Worm (Caenorhabditis elegans) whole organism, L4 larva: ENCODE measurements around the gene gldi-8.
A peak's percentile ranks its signal among the peaks of the same experiment; 100 is the strongest.

Experiments used
- D1046.2 ChIP-seq: fragments of 200-800 bp; sonication (Bioruptor generic); IDR thresholded peaks from 2 replicates; pipeline ENCODE4 v1.3.6; 2022; ENCODE audit warnings: missing genetic modification characterization, missing compliant biosample characterization
- F37D6.2 ChIP-seq: sonication (generic microtip); optimal IDR thresholded peaks from 2 replicates; lab custom pipeline; 2016; ENCODE audit warnings: mild to moderate bottlenecking, missing genetic modification characterization, missing compliant biosample characterization
- F44E2.7 ChIP-seq: fragments of 200-800 bp; sonication (Bioruptor generic); IDR thresholded peaks from 2 replicates; pipeline ENCODE4 v2.1.2; 2022; ENCODE audit warnings: missing genetic modification characterization, missing compliant biosample characterization
- F49E8.2 ChIP-seq: sonication (generic microtip); optimal IDR thresholded peaks from 2 replicates; lab custom pipeline; 2016; ENCODE audit warnings: missing compliant biosample characterization, mild to moderate bottlenecking, missing genetic modification characterization, borderline replicate concordance
- R02D3.7 ChIP-seq: fragments of 150-350 bp; sonication (generic microtip); optimal IDR thresholded peaks from 3 replicates; lab custom pipeline; 2014; ENCODE audit warnings: missing biosample characterization, missing genetic modification characterization
- T20F7.1 ChIP-seq: fragments of 200-800 bp; sonication (Bioruptor generic); optimal IDR thresholded peaks from 2 replicates; lab custom pipeline; 2018; ENCODE audit warnings: mild to moderate bottlenecking, missing genetic modification characterization, missing compliant biosample characterization
- Y105C5A.15 ChIP-seq: fragments of 200-800 bp; sonication (Bioruptor generic); IDR thresholded peaks from 2 replicates; pipeline ENCODE4 v1.3.6; 2022; ENCODE audit warnings: missing genetic modification characterization, missing compliant biosample characterization
- ZK337.2 ChIP-seq: fragments of 200-800 bp; sonication (Bioruptor generic); IDR thresholded peaks from 2 replicates; pipeline ENCODE4 v1.3.6; 2022; ENCODE audit warnings: missing genetic modification reagents, missing genetic modification characterization, missing compliant biosample characterization
- aly-2 ChIP-seq: sonication (generic microtip); optimal IDR thresholded peaks from 2 replicates; lab custom pipeline; 2018; ENCODE audit warnings: missing biosample characterization, missing genetic modification characterization
- arid-1 ChIP-seq: fragments of 200-800 bp; sonication (Bioruptor generic); conservative IDR thresholded peaks from 2 replicates; pipeline ENCODE4 v1.3.6; 2022; ENCODE audit warnings: missing genetic modification reagents, missing genetic modification characterization, missing compliant biosample characterization
- ceh-20 ChIP-seq: fragments of 200-800 bp; sonication (Bioruptor generic); IDR thresholded peaks from 2 replicates; pipeline ENCODE4 v1.3.6; 2022; ENCODE audit warnings: missing genetic modification reagents, missing genetic modification characterization, missing compliant biosample characterization
- ces-1 ChIP-seq: fragments of 150-350 bp; sonication (generic microtip); optimal IDR thresholded peaks from 4 replicates; lab custom pipeline; 2014; ENCODE audit warnings: missing biosample characterization, missing genetic modification reagents, missing genetic modification characterization
- dmd-6 ChIP-seq: fragments of 200-800 bp; sonication (Bioruptor generic); IDR thresholded peaks from 2 replicates; pipeline ENCODE4 v1.3.6; 2022; ENCODE audit warnings: missing genetic modification reagents, missing genetic modification characterization, missing compliant biosample characterization
- dmd-9 ChIP-seq: fragments of 200-800 bp; sonication (Bioruptor generic); IDR thresholded peaks from 2 replicates; pipeline ENCODE4 v1.3.6; 2022; ENCODE audit warnings: missing genetic modification reagents, missing genetic modification characterization, missing compliant biosample characterization
- egl-27 ChIP-seq: sonication (generic microtip); optimal IDR thresholded peaks from 3 replicates; lab custom pipeline; 2017; ENCODE audit warnings: missing biosample characterization, missing genetic modification reagents, missing genetic modification characterization
- fos-1 ChIP-seq: fragments of 150-350 bp; optimal IDR thresholded peaks from 2 replicates; lab custom pipeline; 2014; ENCODE audit warnings: missing biosample characterization, missing genetic modification characterization
- hlh-11 ChIP-seq: fragments of 200-800 bp; sonication (Bioruptor generic); optimal IDR thresholded peaks from 2 replicates; lab custom pipeline; 2018; ENCODE audit warnings: mild to moderate bottlenecking, missing genetic modification characterization, missing compliant biosample characterization
- hmg-1.1 ChIP-seq: fragments of 200-800 bp; sonication (Bioruptor generic); IDR thresholded peaks from 2 replicates; pipeline ENCODE4 v1.3.6; 2022; ENCODE audit warnings: missing genetic modification reagents, missing genetic modification characterization, missing compliant biosample characterization
- lim-7 ChIP-seq: fragments of 200-800 bp; sonication (Bioruptor generic); IDR thresholded peaks from 2 replicates; pipeline ENCODE4 v1.3.6; 2022; ENCODE audit warnings: missing genetic modification characterization, missing compliant biosample characterization
- lin-13 ChIP-seq: fragments of 150-350 bp; optimal IDR thresholded peaks from 2 replicates; lab custom pipeline; 2014; ENCODE audit warnings: missing biosample characterization, missing genetic modification reagents, missing genetic modification characterization
- lin-15B ChIP-seq: fragments of 150-350 bp; sonication (generic microtip); optimal IDR thresholded peaks from 3 replicates; lab custom pipeline; 2014; ENCODE audit warnings: missing biosample characterization, missing genetic modification characterization
- lin-39 ChIP-seq: fragments of 150-350 bp; optimal IDR thresholded peaks from 2 replicates; lab custom pipeline; 2014; ENCODE audit warnings: missing biosample characterization, missing genetic modification reagents, missing genetic modification characterization
- lir-3 ChIP-seq: sonication (generic microtip); optimal IDR thresholded peaks from 2 replicates; lab custom pipeline; 2016; ENCODE audit warnings: mild to moderate bottlenecking, missing genetic modification characterization, missing compliant biosample characterization
- madf-5 ChIP-seq, 2 experiments: fragments of 200-800 bp; sonication (Bioruptor generic); IDR thresholded peaks; 2 replicates each; pipeline ENCODE4 v1.3.6; 2022; ENCODE audit warnings: missing compliant biosample characterization in 2 of 2, missing genetic modification characterization in 2 of 2
- madf-9 ChIP-seq: fragments of 200-800 bp; sonication (Bioruptor generic); conservative IDR thresholded peaks from 2 replicates; pipeline ENCODE4 v1.3.6; 2022; ENCODE audit warnings: missing genetic modification reagents, missing genetic modification characterization, missing compliant biosample characterization
- mdt-29 ChIP-seq: fragments of 200-800 bp; sonication (Bioruptor generic); IDR thresholded peaks from 2 replicates; pipeline ENCODE4 v1.3.6; 2022; ENCODE audit warnings: missing genetic modification reagents, missing genetic modification characterization, missing compliant biosample characterization
- mes-2 ChIP-seq: sonication (generic microtip); optimal IDR thresholded peaks from 2 replicates; lab custom pipeline; 2016; ENCODE audit warnings: missing genotype, mild to moderate bottlenecking, missing genetic modification characterization, missing compliant biosample characterization; ENCODE audit not compliant: poor library complexity, severe bottlenecking
- mxl-3 ChIP-seq: fragments of 200-800 bp; sonication (Bioruptor generic); optimal IDR thresholded peaks from 2 replicates; lab custom pipeline; 2018; ENCODE audit warnings: mild to moderate bottlenecking, missing genetic modification characterization, missing compliant biosample characterization
- nhr-10 ChIP-seq: fragments of 150-350 bp; optimal IDR thresholded peaks from 2 replicates; lab custom pipeline; 2014; ENCODE audit warnings: missing biosample characterization, missing genetic modification characterization
- nhr-102 ChIP-seq: sonication (generic microtip); optimal IDR thresholded peaks from 2 replicates; lab custom pipeline; 2016; ENCODE audit warnings: mild to moderate bottlenecking, missing genetic modification characterization, moderate library complexity, missing compliant biosample characterization
- nhr-237 ChIP-seq: sonication (generic microtip); optimal IDR thresholded peaks from 2 replicates; lab custom pipeline; 2017; ENCODE audit warnings: missing biosample characterization, missing genetic modification characterization
- nhr-25 ChIP-seq: sonication (generic microtip); optimal IDR thresholded peaks from 2 replicates; lab custom pipeline; 2017; ENCODE audit warnings: missing genetic modification characterization, mild to moderate bottlenecking, missing compliant biosample characterization, antibody characterized with exemption, moderate library complexity, borderline replicate concordance; ENCODE audit not compliant: insufficient read depth
- nhr-28 ChIP-seq: fragments of 150-350 bp; optimal IDR thresholded peaks from 2 replicates; lab custom pipeline; 2014; ENCODE audit warnings: missing biosample characterization, missing genetic modification characterization
- nhr-41 ChIP-seq: fragments of 200-800 bp; sonication (Bioruptor generic); IDR thresholded peaks from 2 replicates; pipeline ENCODE4 v1.3.6; 2022; ENCODE audit warnings: missing genetic modification reagents, missing genetic modification characterization, missing compliant biosample characterization
- nhr-42 ChIP-seq: fragments of 200-800 bp; sonication (Bioruptor generic); IDR thresholded peaks from 2 replicates; pipeline ENCODE4 v1.3.6; 2022; ENCODE audit warnings: missing genetic modification characterization, missing compliant biosample characterization
- nhr-77 ChIP-seq: fragments of 150-350 bp; optimal IDR thresholded peaks from 2 replicates; lab custom pipeline; 2014; ENCODE audit warnings: missing biosample characterization, missing genetic modification characterization
- pha-4 ChIP-seq, 2 experiments: fragments of 150-350 bp in 1 of 2; fragments of 200-800 bp in 1 of 2; sonication (Bioruptor generic) in 1 of 2; IDR thresholded peaks in 1 of 2; optimal IDR thresholded peaks in 1 of 2; 2 replicates each; pipeline versions ENCODE4 v1.3.6 to Lab custom; 2014 to 2022; ENCODE audit warnings: missing genetic modification characterization in 2 of 2, missing genetic modification reagents in 2 of 2, missing biosample characterization in 1 of 2, missing compliant biosample characterization in 1 of 2
- pqm-1 ChIP-seq: sonication (generic microtip); optimal IDR thresholded peaks from 2 replicates; lab custom pipeline; 2017; ENCODE audit warnings: missing biosample characterization, missing genetic modification characterization
- rbr-2 ChIP-seq: sonication (generic microtip); optimal IDR thresholded peaks from 2 replicates; lab custom pipeline; 2016; ENCODE audit warnings: missing genotype, missing genetic modification characterization, missing compliant biosample characterization
- saeg-2 ChIP-seq: fragments of 200-800 bp; sonication (Bioruptor generic); IDR thresholded peaks from 2 replicates; pipeline ENCODE4 v1.3.6; 2022; ENCODE audit warnings: missing genetic modification reagents, missing genetic modification characterization, missing compliant biosample characterization
- skn-1 ChIP-seq: fragments of 150-350 bp; optimal IDR thresholded peaks from 2 replicates; lab custom pipeline; 2014; ENCODE audit warnings: missing biosample characterization, missing genetic modification characterization
- snpc-1.2 ChIP-seq: fragments of 200-800 bp; sonication (Bioruptor generic); IDR thresholded peaks from 2 replicates; pipeline ENCODE4 v1.3.6; 2022; ENCODE audit warnings: missing genetic modification reagents, missing genetic modification characterization, missing compliant biosample characterization
- snpc-4 ChIP-seq: fragments of 150-350 bp; optimal IDR thresholded peaks from 2 replicates; lab custom pipeline; 2014; ENCODE audit warnings: missing biosample characterization, missing genetic modification characterization
- spr-1 ChIP-seq: sonication (generic microtip); optimal IDR thresholded peaks from 2 replicates; lab custom pipeline; 2016; ENCODE audit warnings: mild to moderate bottlenecking, missing genetic modification characterization, missing compliant biosample characterization
- spr-3 ChIP-seq: fragments of 200-800 bp; sonication (Bioruptor generic); optimal IDR thresholded peaks from 2 replicates; lab custom pipeline; 2018; ENCODE audit warnings: mild to moderate bottlenecking, missing genetic modification characterization, missing compliant biosample characterization
- tag-97 ChIP-seq: fragments of 200-800 bp; sonication (Bioruptor generic); IDR thresholded peaks from 2 replicates; pipeline ENCODE4 v1.3.6; 2022; ENCODE audit warnings: missing genetic modification characterization, missing compliant biosample characterization
- tra-1 ChIP-seq: fragments of 200-800 bp; sonication (Bioruptor generic); IDR thresholded peaks from 2 replicates; pipeline ENCODE4 v1.3.6; 2022; ENCODE audit warnings: missing genetic modification reagents, missing genetic modification characterization, missing compliant biosample characterization
- unc-130 ChIP-seq: sonication (generic microtip); optimal IDR thresholded peaks from 2 replicates; lab custom pipeline; 2016; ENCODE audit warnings: missing genetic modification reagents, missing genetic modification characterization, missing compliant biosample characterization
- unc-62 ChIP-seq, 3 experiments: fragments of 150-350 bp in 1 of 3; sonication (generic microtip); optimal IDR thresholded peaks in 2 of 3; peaks in 1 of 3; 1 replicate in 1 of 3; 2 replicates in 2 of 3; lab custom pipeline; 2014 to 2017; ENCODE audit warnings: missing biosample characterization in 3 of 3, missing genetic modification characterization in 3 of 3, missing genetic modification reagents in 3 of 3, missing genotype in 1 of 3
- zip-2 ChIP-seq: fragments of 150-350 bp; optimal IDR thresholded peaks from 2 replicates; lab custom pipeline; 2014; ENCODE audit warnings: missing biosample characterization, missing genetic modification characterization
- ztf-7 ChIP-seq: fragments of 150-350 bp; optimal IDR thresholded peaks from 2 replicates; lab custom pipeline; 2014; ENCODE audit warnings: missing biosample characterization, missing genetic modification characterization

Gene gldi-8

ce11 chrIII:12549657-12550056 is 49.9 kb downstream of the gldi-8 start (continued):
- TF ChIP-seq lin-15B (tag; lab: Kevin White, UChicago) (no peak), ces-1 (no peak), ZK337.2 (GFP tag; lab: Robert Waterston, UW) (no peak), hlh-11 (tag; lab: Kevin White, UChicago) (peak; percentile 96), mdt-29 (GFP tag; lab: Robert Waterston, UW) (no peak), nhr-102 (tag; lab: Kevin White, UChicago) (peak; percentile 80), nhr-237 (no peak), aly-2 (tag; lab: Kevin White, UChicago) (no peak), lim-7 (GFP tag; lab: Robert Waterston, UW) (no peak), tag-97 (GFP tag; lab: Robert Waterston, UW) (no peak), ztf-7 (tag; lab: Kevin White, UChicago) (no peak), arid-1 (GFP tag; lab: Robert Waterston, UW) (no peak), skn-1 (no peak), ceh-20 (GFP tag; lab: Robert Waterston, UW) (no peak), F37D6.2 (tag; lab: Kevin White, UChicago) (no peak), pqm-1 (tag; lab: Kevin White, UChicago) (peak; percentile 52), rbr-2 (tag; lab: Kevin White, UChicago) (no peak), spr-3 (no peak), mxl-3 (GFP tag; lab: Kevin White, UChicago) (peak; percentile 93), unc-62 (GFP tag; optimal IDR thresholded peaks at IDR 0.05 in 1 of 2; lab: Kevin White, UChicago) (peak in 1 of 2 experiments; percentile 99), unc-62 (tag; optimal IDR thresholded peaks at IDR 0.05; lab: Kevin White, UChicago) (no peak), nhr-28 (tag; lab: Kevin White, UChicago) (peak; percentile 98), dmd-9 (GFP tag; lab: Robert Waterston, UW) (no peak), hmg-1.1 (GFP tag; lab: Robert Waterston, UW) (peak; percentile 54; the same call in 1 of the 2 replicates), snpc-1.2 (GFP tag; lab: Robert Waterston, UW) (no peak), lin-39 (tag; lab: Kevin White, UChicago) (no peak), F49E8.2 (no peak), nhr-10 (tag; lab: Kevin White, UChicago) (peak; percentile 77), mes-2 (tag; lab: Kevin White, UChicago) (peak; percentile 40), saeg-2 (GFP tag; lab: Robert Waterston, UW) (no peak), nhr-77 (tag; lab: Kevin White, UChicago) (peak; percentile 10), dmd-6 (GFP tag; lab: Robert Waterston, UW) (peak; percentile 89), madf-5 (GFP tag; IDR thresholded peaks at IDR 0.05; lab: Robert Waterston, UW) (no peak), madf-9 (GFP tag; lab: Robert Waterston, UW) (no peak), nhr-41 (GFP tag; lab: Robert Waterston, UW) (0 out of 2 replicates have a peak, but pooled peaks have one; percentile 6), lin-13 (GFP tag; lab: Kevin White, UChicago) (peak; percentile 29), R02D3.7 (tag; lab: Kevin White, UChicago) (no peak), egl-27 (tag; lab: Kevin White, UChicago) (no peak), D1046.2 (GFP tag; lab: Robert Waterston, UW) (no peak), fos-1 (no peak), F44E2.7 (no peak), lir-3 (tag; lab: Kevin White, UChicago) (no peak), Y105C5A.15 (GFP tag; lab: Robert Waterston, UW) (no peak), unc-130 (GFP tag; lab: Kevin White, UChicago) (no peak), nhr-25 (tag; lab: Kevin White, UChicago) (peak; percentile 30), T20F7.1 (GFP tag; lab: Kevin White, UChicago) (no peak), zip-2 (tag; lab: Kevin White, UChicago) (peak; percentile 50), nhr-42 (GFP tag; lab: Robert Waterston, UW) (no peak), tra-1 (GFP tag; lab: Robert Waterston, UW) (peak; percentile 4; the same call in 1 of the 2 replicates), pha-4 (GFP tag; IDR thresholded peaks at IDR 0.05; lab: Robert Waterston, UW) (peak; percentile 67; the same call in 1 of the 2 replicates), pha-4 (tag; optimal IDR thresholded peaks at IDR 0.05; lab: Kevin White, UChicago) (no peak), spr-1 (tag; lab: Kevin White, UChicago) (no peak), snpc-4 (tag; lab: Kevin White, UChicago) (no peak)
